Worm (Caenorhabditis elegans) whole organism, early embryonic: ENCODE data around the gene ZK688.4.

Experiments used
- B0310.2 ChIP-seq: sonication (generic microtip); optimal IDR thresholded peaks from 2 replicates; lab custom pipeline; 2016; ENCODE audit warnings: mild to moderate bottlenecking, missing genetic modification characterization, missing compliant biosample characterization
- F13C5.2 ChIP-seq: sonication (generic microtip); optimal IDR thresholded peaks from 2 replicates; lab custom pipeline; 2017; ENCODE audit warnings: mild to moderate bottlenecking, missing genetic modification characterization, inconsistent platforms, missing compliant biosample characterization
- ama-1 ChIP-seq: fragments of 150-350 bp; optimal IDR thresholded peaks from 2 replicates; lab custom pipeline; 2014
- ceh-36 ChIP-seq: sonication (generic microtip); optimal IDR thresholded peaks from 2 replicates; lab custom pipeline; 2016; ENCODE audit warnings: missing genetic modification characterization, inconsistent platforms, missing compliant biosample characterization
- ets-7 ChIP-seq: sonication (generic microtip); optimal IDR thresholded peaks from 2 replicates; lab custom pipeline; 2016; ENCODE audit warnings: missing genotype, missing genetic modification characterization, missing compliant biosample characterization
- flt-1 ChIP-seq: fragments of 200-800 bp; sonication (Bioruptor generic); IDR thresholded peaks from 2 replicates; pipeline ENCODE4 v1.3.6; 2022; ENCODE audit warnings: missing genetic modification characterization, missing compliant biosample characterization
- hnd-1 ChIP-seq: sonication (generic microtip); optimal IDR thresholded peaks from 2 replicates; lab custom pipeline; 2016; ENCODE audit warnings: missing genetic modification characterization, missing compliant biosample characterization
- tbx-11 ChIP-seq: fragments of 200-800 bp; sonication (Bioruptor generic); IDR thresholded peaks from 2 replicates; pipeline ENCODE4 v1.3.6; 2022; ENCODE audit warnings: missing genetic modification characterization, missing compliant biosample characterization

DNA sequence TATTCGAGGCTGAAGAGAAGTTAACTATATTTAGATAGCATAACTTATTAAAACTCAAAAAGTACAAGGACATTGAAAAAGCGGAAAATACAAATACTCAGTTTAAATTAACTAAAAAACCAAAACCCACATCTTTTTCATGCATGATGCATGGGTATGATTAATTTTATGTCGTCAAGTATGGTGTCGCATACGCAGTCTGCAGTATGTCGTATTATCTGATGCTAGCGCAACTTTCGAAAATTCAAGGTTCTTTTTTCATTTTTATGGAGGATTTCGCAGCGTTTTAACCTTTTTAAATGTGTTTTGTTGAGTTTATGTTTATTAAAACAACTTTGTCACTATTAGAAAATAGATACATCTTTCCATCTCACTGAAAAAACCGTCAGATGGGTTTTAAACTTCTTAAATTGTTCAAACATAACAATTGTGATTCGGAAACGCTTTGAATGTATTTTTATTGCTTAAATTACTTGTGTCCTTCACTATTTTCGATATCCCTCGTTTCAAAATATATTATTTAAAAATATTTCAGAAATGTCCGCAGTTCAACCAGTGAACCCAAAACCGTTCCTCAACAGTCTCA lies 33.2 kb upstream of the ZK688.4 start, which contains the start of gene snr-5:
- TF ChIP-seq F13C5.2 (no peak), B0310.2 (tag; lab: Kevin White, UChicago) (no peak), ets-7 (tag; lab: Kevin White, UChicago) (no peak), ceh-36 (tag; lab: Kevin White, UChicago) (no peak), tbx-11 (GFP tag; lab: Robert Waterston, UW) (no peak), ama-1 (no peak), hnd-1 (tag; lab: Kevin White, UChicago) (no peak), flt-1 (no peak)
